Fruit fly (Drosophila melanogaster) whole organism, larva: ENCODE results near the gene CG6244.

Experiments
- noc ChIP-seq: fragments of 200-800 bp; sonication (Bioruptor generic); optimal IDR thresholded peaks from 3 replicates; lab custom pipeline; 2019; ENCODE audit warnings: missing biosample characterization, mild to moderate bottlenecking, missing genetic modification characterization, moderate library complexity

Gene CG6244

DNA sequence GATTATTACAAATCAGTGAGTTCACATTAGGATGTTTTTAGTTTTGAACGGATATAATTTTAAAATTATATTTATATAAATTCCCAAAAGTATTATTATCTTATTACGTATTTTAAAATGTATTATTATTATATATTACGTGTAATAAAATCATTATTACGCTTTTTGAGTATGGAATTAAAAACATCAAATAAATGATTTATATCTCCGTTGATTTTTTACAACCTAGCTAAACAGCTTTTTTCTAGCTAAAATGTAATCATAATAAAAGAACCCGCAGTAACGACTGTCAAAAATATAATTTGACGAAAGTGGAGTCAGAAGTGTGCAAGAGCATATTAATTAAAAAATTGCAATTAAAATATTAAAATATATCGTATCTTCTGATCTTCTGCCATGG lies at the start of gene CG6244:
Gene CG6244, plus strand, starts transcription at position 301 of the 400 bp plus-strand sequence.
- TF ChIP-seq noc: no peak

dm6 chr3L:15758668-15759067 lies 49.5 kb upstream of the CG6244 start:
- TF ChIP-seq noc: no peak

dm6 chr3L:15760467-15760866 lies 47.7 kb upstream of the CG6244 start:
- no peak for TF ChIP-seq noc

DNA sequence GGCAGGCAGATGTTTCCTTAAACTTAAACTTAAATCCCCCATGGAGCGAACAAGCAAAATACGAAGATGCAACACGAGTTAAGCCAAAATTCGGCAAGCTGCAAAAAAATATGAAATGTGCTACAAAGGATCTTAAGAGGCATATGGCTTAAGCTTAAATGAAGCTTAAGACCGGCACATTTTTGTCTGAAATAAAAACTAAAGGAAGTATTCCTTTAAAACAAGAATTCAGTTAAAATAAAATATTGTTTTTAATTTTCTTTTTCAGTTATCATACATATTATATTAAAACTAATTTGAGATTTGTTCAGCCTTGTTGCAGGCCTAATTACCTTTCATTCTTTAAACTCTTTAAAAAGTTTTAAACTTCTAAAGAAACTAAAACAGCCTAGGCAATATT lies 46.2 kb upstream of the CG6244 start:
- TF ChIP-seq noc: no peak

dm6 chr3L:15762449-15763189 lies 45.5 kb upstream of the CG6244 start:
- TF ChIP-seq noc: no peak

dm6 chr3L:15763190-15763576 lies 44.9 kb upstream of the CG6244 start:
- TF ChIP-seq noc: no peak

DNA sequence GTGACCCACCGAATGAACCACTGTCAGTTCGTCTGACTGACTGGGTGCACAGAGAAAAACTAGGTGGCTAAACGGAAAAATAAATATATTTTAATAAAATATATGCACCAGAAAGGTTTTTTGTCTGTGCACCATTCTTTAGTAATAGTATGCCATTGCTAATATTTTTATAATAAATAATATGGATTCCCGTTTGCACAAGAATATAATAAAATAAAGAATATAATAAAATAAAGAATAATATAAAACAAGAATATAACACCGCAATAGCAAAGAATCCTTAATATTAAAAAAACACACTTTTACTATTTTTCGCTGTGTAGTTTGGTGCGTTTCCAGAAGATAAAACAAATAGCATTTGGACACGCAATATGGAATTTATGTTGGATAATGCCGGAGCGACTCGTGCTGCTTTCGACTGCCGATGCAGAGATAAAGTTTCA lies 39.2 kb upstream of the CG6244 start:
- TF ChIP-seq noc: no peak

dm6 chr3L:15771565-15771964 lies 36.6 kb upstream of the CG6244 start:
- TF ChIP-seq noc: no peak

DNA sequence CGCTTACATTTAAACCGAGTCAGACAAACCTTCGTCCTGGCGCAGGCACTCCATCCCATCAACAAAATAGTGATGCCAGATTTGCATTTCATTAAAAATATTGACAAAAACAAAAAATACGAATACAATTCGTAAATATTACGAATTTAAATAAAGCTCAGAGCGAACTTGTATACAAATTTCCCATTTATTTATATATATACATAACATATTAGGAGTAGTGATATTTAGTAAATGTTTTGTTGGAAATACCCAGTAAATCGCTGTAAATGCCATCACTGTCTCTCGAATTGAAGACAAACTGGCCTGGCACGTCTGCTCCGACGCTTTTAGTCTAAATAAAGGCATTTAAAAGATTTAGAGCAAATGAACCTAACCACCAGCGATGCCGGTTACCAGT lies 35.9 kb upstream of the CG6244 start:
- peak; percentile 11 for TF ChIP-seq noc

dm6 chr3L:15775498-15775897 lies 32.6 kb upstream of the CG6244 start:
- TF ChIP-seq noc: no peak

DNA sequence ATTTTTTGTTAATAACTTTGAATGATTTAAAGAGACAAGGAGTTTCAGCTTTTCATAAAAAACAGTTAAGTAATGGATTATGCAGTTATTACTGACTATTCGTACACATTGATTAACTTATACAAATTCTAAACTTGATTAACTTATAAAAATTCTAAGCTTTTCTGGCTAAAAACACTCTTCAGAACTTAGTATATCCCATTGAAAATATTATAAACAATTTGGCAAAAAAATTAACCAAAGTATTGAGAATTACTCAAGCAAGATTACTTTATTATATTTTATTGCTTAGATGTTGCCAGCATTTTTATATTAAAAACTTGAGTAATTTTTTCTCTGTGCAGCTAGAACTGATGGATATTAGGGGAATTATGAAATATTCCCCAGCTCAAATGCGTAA lies 30.7 kb upstream of the CG6244 start:
- TF ChIP-seq noc: no peak

DNA sequence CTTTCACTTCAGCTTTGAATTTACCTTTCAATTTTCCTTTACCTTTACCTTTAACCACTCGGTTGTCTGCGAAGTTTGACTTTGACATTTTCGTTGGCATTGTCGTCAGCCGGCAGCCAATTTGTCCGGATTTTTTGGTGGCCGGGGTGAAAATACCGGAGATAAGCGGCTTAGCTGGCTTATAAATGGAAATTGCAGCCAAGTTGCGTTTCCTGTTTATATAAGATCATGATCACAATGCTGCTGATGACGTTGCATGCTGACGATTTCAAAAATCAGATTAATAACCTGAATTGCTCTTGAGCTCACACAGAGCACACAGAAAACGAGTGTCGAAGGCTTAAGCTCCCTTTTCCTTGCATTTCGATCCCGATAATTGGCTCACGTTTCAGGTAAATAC lies 30.3 kb upstream of the CG6244 start:
- no peak for TF ChIP-seq noc

- TF ChIP-seq noc: no peak
Measured at dm6 chr3L:15778951-15779350, 29.2 kb upstream of the CG6244 start.

- no peak for TF ChIP-seq noc
Measured at dm6 chr3L:15785368-15785767, 22.8 kb upstream of the CG6244 start.

- no peak for TF ChIP-seq noc
Measured at dm6 chr3L:15787406-15787805, 20.7 kb upstream of the CG6244 start.

DNA sequence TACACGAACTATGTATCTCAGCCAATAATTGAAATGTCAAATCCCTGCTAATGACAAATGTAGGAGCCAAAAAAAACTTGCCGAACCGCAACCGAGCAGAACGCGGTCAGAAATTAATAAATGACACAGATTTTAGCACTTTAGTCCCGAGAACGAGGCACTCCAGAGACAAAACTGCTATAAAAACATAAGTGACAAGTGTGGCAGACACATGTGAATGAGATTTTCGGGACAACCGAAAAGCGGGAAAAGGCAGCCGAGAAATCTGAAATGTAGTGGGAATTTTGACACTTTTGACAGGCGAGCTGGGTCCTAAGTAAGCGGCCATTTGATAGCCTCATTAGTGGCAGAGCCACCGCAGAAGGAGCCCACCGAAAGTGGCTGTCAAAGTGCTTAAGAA lies 17.1 kb upstream of the CG6244 start:
- TF ChIP-seq noc: no peak

DNA sequence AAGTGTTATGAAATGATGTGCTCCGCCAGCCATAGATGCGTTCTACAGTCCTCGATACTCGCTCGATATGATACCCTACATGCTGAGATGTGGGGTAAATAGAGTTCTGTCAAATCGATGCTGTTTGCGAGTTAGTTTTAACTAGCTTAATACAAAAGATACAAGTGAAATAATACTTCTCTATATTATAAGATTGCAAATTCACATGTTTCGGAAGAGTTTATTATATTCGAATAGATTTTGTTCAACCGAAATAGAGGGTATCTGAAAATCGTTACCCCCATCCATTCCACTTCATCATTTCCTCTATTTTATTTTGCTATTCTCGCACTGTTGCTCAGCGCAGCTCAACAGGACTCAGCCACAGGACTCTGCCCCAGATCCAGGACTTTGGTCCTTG lies 13.8 kb upstream of the CG6244 start:
- no peak for TF ChIP-seq noc

- no peak for TF ChIP-seq noc
Measured at dm6 chr3L:15802117-15802516, 6.0 kb upstream of the CG6244 start.

DNA sequence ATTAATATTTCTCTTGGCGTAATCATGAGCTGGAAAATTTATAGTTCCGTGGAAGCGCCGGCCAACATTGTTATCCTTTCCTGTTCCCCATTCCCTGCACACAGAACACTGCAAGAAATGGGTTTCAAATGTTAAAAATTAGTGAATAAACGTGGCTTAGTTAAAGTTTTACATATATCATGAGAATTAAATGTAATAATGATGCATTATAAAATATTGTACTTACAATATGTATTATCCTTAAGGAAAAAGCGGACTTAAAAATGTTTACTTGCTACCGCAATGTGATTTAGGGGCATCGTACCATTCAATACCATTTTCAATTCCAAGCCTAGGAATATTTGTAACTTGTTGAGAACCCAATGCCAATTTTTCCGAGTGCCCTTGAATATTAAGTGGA lies 5.5 kb upstream of the CG6244 start:
- no peak for TF ChIP-seq noc
